Worm (Caenorhabditis elegans): ENCODE results near the gene W06F12.3.

DNA sequence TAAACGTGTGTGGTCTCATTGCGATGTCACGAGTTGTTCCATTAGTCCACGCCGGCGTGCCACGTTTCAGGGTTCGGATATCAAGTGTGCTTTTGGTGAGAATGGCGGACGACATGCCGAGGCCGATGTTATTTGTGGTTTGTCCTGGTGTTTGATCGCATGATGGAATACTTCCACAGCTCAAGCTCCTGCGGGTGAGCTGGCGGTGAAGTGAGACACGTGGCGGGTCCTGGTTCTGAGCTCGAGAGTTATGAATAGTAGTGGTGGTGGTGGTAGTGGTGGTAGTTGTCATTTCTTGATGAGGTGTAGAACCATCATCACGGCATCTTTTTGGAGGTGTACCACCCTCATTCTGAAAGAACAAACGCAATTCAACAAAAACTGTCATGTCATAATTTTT is 35.2 kb downstream of the W06F12.3 start:
- TF ChIP-seq B0019.2 (GFP tag; conservative IDR thresholded peaks at IDR 0.05) = no peak
- TF ChIP-seq sptf-2 (GFP tag; optimal IDR thresholded peaks at IDR 0.05) = no peak
- no peak for TF ChIP-seq chd-7 (tag; optimal IDR thresholded peaks at IDR 0.05)
- no peak for TF ChIP-seq madf-10 (tag; optimal IDR thresholded peaks at IDR 0.05)
- TF ChIP-seq B0035.1 (tag; optimal IDR thresholded peaks at IDR 0.05) = no peak
- no peak for TF ChIP-seq C06A6.2 (GFP tag; conservative IDR thresholded peaks at IDR 0.05)
- no peak for TF ChIP-seq him-1 (tag; optimal IDR thresholded peaks at IDR 0.05)
- TF ChIP-seq unc-62 (GFP tag; optimal IDR thresholded peaks at IDR 0.05) = no peak
- TF ChIP-seq dpl-1 (GFP tag; optimal IDR thresholded peaks at IDR 0.05) = no peak
- TF ChIP-seq hrde-1 (tag; optimal IDR thresholded peaks at IDR 0.05; ENCODE audit: borderline replicate concordance) = no peak
- TF ChIP-seq snpc-4 (GFP tag; optimal IDR thresholded peaks at IDR 0.05) = no peak
- no peak for TF ChIP-seq snpc-4 (tag; optimal IDR thresholded peaks at IDR 0.05)
- no peak for TF ChIP-seq rcor-1 (GFP tag; IDR thresholded peaks at IDR 0.05)
- no peak for TF ChIP-seq nfya-1 (tag; optimal IDR thresholded peaks at IDR 0.05; ENCODE audit: borderline replicate concordance, insufficient read depth)
- TF ChIP-seq B0261.1 (tag; optimal IDR thresholded peaks at IDR 0.05) = no peak

Measured in whole organism, young adult.